Fruit fly (Drosophila melanogaster) whole organism, embryonic: ENCODE data around the gene CG9328.

Experiments
- Adf1 ChIP-seq: fragments of 200-800 bp; sonication (Bioruptor generic); IDR thresholded peaks from 2 replicates; pipeline ENCODE4 v1.3.6; 2022; ENCODE audit warnings: missing biosample characterization, missing genetic modification characterization
- CG10565 ChIP-seq: fragments of 200-800 bp; sonication (Bioruptor generic); optimal IDR thresholded peaks from 3 replicates; lab custom pipeline; 2016; ENCODE audit warnings: missing biosample characterization, mild to moderate bottlenecking, missing genetic modification characterization
- CG11085 ChIP-seq: fragments of 200-800 bp; sonication (Bioruptor generic); IDR thresholded peaks from 2 replicates; pipeline ENCODE4 v1.3.6; 2022; ENCODE audit warnings: missing biosample characterization, missing genetic modification characterization
- CG11093 ChIP-seq: fragments of 200-800 bp; sonication (Bioruptor generic); IDR thresholded peaks from 3 replicates; pipeline ENCODE4 v1.3.6; 2022; ENCODE audit warnings: missing biosample characterization, missing genetic modification characterization
- CG11398 ChIP-seq: fragments of 200-800 bp; sonication (Bioruptor generic); optimal IDR thresholded peaks from 2 replicates; lab custom pipeline; 2016; ENCODE audit warnings: missing biosample characterization, missing genetic modification characterization
- CG11504 ChIP-seq: fragments of 200-800 bp; sonication (Bioruptor generic); optimal IDR thresholded peaks from 3 replicates; lab custom pipeline; 2019; ENCODE audit warnings: missing biosample characterization, mild to moderate bottlenecking, missing genetic modification characterization, moderate library complexity
- CG12155 ChIP-seq: fragments of 200-800 bp; sonication (Bioruptor generic); optimal IDR thresholded peaks from 3 replicates; lab custom pipeline; 2016; ENCODE audit warnings: missing biosample characterization, missing genetic modification characterization
- CG13424 ChIP-seq: fragments of 200-800 bp; sonication (Bioruptor generic); optimal IDR thresholded peaks from 2 replicates; lab custom pipeline; 2019; ENCODE audit warnings: missing biosample characterization, mild to moderate bottlenecking, missing genetic modification characterization, moderate library complexity
- CG13894 ChIP-seq: fragments of 200-800 bp; sonication (Bioruptor generic); optimal IDR thresholded peaks from 3 replicates; lab custom pipeline; 2018; ENCODE audit warnings: missing biosample characterization, mild to moderate bottlenecking, missing genetic modification characterization, moderate library complexity
- CG14441 ChIP-seq: fragments of 200-800 bp; sonication (Bioruptor generic); IDR thresholded peaks from 2 replicates; pipeline ENCODE4 v1.3.6; 2022; ENCODE audit warnings: missing biosample characterization, missing genetic modification characterization
- CG15011 ChIP-seq: fragments of 200-800 bp; sonication (Bioruptor generic); optimal IDR thresholded peaks from 3 replicates; lab custom pipeline; 2018; ENCODE audit warnings: missing biosample characterization, mild to moderate bottlenecking, missing genetic modification characterization
- CG17912 ChIP-seq: fragments of 200-800 bp; sonication (Bioruptor generic); optimal IDR thresholded peaks from 2 replicates; lab custom pipeline; 2018; ENCODE audit warnings: missing biosample characterization, mild to moderate bottlenecking, missing genetic modification characterization
- CG18011 ChIP-seq: fragments of 200-800 bp; sonication (Bioruptor generic); optimal IDR thresholded peaks from 2 replicates; lab custom pipeline; 2017; ENCODE audit warnings: missing biosample characterization, missing genetic modification characterization, mild to moderate bottlenecking, moderate library complexity, missing genotype
- CG32772 ChIP-seq: fragments of 200-800 bp; sonication (Bioruptor generic); IDR thresholded peaks from 2 replicates; pipeline ENCODE4 v1.3.6; 2022; ENCODE audit warnings: missing biosample characterization, missing genetic modification characterization
- CG34224 ChIP-seq: fragments of 200-800 bp; sonication (Bioruptor generic); IDR thresholded peaks from 3 replicates; pipeline ENCODE4 v1.3.6; 2022; ENCODE audit warnings: missing biosample characterization, missing genetic modification characterization; ENCODE audit not compliant: partially characterized antibody
- CG3726 ChIP-seq: fragments of 200-800 bp; sonication (Bioruptor generic); IDR thresholded peaks from 3 replicates; pipeline ENCODE4, ENCODE4 v1.3.6; 2022; ENCODE audit warnings: missing biosample characterization, missing genetic modification characterization
- CG42726 ChIP-seq: fragments of 200-800 bp; sonication (Bioruptor generic); IDR thresholded peaks from 2 replicates; pipeline ENCODE4 v1.3.6; 2022; ENCODE audit warnings: missing biosample characterization, missing genetic modification characterization; ENCODE audit not compliant: partially characterized antibody
- CG4282 ChIP-seq: fragments of 200-800 bp; sonication (Bioruptor generic); optimal IDR thresholded peaks from 2 replicates; lab custom pipeline; 2016; ENCODE audit warnings: missing biosample characterization, missing genetic modification characterization
- CG5180 ChIP-seq: fragments of 200-800 bp; sonication (Bioruptor generic); optimal IDR thresholded peaks from 3 replicates; lab custom pipeline; 2017; ENCODE audit warnings: missing biosample characterization, missing genetic modification characterization, mild to moderate bottlenecking, moderate library complexity, missing genetic modification reagents
- CG7357 ChIP-seq: fragments of 200-800 bp; sonication (Bioruptor generic); IDR thresholded peaks from 3 replicates; pipeline ENCODE4 v1.3.6; 2022; ENCODE audit warnings: missing biosample characterization, missing genetic modification characterization
- CG7372 ChIP-seq: fragments of 200-800 bp; sonication (Bioruptor generic); IDR thresholded peaks from 2 replicates; pipeline ENCODE4 v1.3.6; 2022; ENCODE audit warnings: missing biosample characterization, missing genetic modification characterization
- CG8281 ChIP-seq: fragments of 200-800 bp; sonication (Bioruptor generic); optimal IDR thresholded peaks from 2 replicates; lab custom pipeline; 2018; ENCODE audit warnings: missing biosample characterization, mild to moderate bottlenecking, missing genetic modification characterization, moderate library complexity
- Chrac-16 ChIP-seq: fragments of 200-800 bp; sonication (Bioruptor generic); optimal IDR thresholded peaks from 3 replicates; lab custom pipeline; 2016; ENCODE audit warnings: missing biosample characterization, missing genetic modification characterization
- Dip3 ChIP-seq: fragments of 200-800 bp; sonication (Bioruptor generic); optimal IDR thresholded peaks from 3 replicates; lab custom pipeline; 2016; ENCODE audit warnings: missing biosample characterization, missing genetic modification characterization
- Gug ChIP-seq: fragments of 200-800 bp; sonication (Bioruptor generic); IDR thresholded peaks from 4 replicates; pipeline ENCODE4 v1.3.6; 2022; ENCODE audit warnings: missing biosample characterization, missing genetic modification characterization
- Hmx ChIP-seq: fragments of 200-800 bp; sonication (Bioruptor generic); optimal IDR thresholded peaks from 2 replicates; lab custom pipeline; 2016; ENCODE audit warnings: missing biosample characterization, missing genetic modification characterization
- Jarid2 ChIP-seq: fragments of 200-800 bp; sonication (Bioruptor generic); optimal IDR thresholded peaks from 3 replicates; lab custom pipeline; 2017; ENCODE audit warnings: mild to moderate bottlenecking, missing biosample characterization, missing genetic modification reagents, missing genetic modification characterization
- Lhr ChIP-seq: fragments of 200-800 bp; sonication (Bioruptor generic); optimal IDR thresholded peaks from 3 replicates; lab custom pipeline; 2017; ENCODE audit warnings: mild to moderate bottlenecking, missing biosample characterization, missing genetic modification reagents, missing genetic modification characterization
- NC2α ChIP-seq: fragments of 200-800 bp; sonication (Bioruptor generic); optimal IDR thresholded peaks from 2 replicates; lab custom pipeline; 2016; ENCODE audit warnings: missing biosample characterization, missing genetic modification characterization
- Oli ChIP-seq: fragments of 200-800 bp; sonication (Bioruptor generic); optimal IDR thresholded peaks from 2 replicates; lab custom pipeline; 2018; ENCODE audit warnings: missing biosample characterization, mild to moderate bottlenecking, missing genetic modification characterization, moderate library complexity
- Rx ChIP-seq: fragments of 200-800 bp; sonication (Bioruptor generic); IDR thresholded peaks from 2 replicates; pipeline ENCODE4 v1.3.6; 2022; ENCODE audit warnings: missing biosample characterization, missing genetic modification characterization
- Usf ChIP-seq: fragments of 200-800 bp; sonication (Bioruptor generic); optimal IDR thresholded peaks from 2 replicates; lab custom pipeline; 2017; ENCODE audit warnings: missing genotype, missing biosample characterization, missing genetic modification characterization
- Vsx1 ChIP-seq: fragments of 200-800 bp; sonication (Bioruptor generic); optimal IDR thresholded peaks from 2 replicates; lab custom pipeline; 2017; ENCODE audit warnings: missing biosample characterization, mild to moderate bottlenecking, missing genetic modification characterization, missing genetic modification reagents
- bcd ChIP-seq: fragments of 200-800 bp; sonication (Bioruptor generic); optimal IDR thresholded peaks from 2 replicates; lab custom pipeline; 2017; ENCODE audit warnings: missing biosample characterization, mild to moderate bottlenecking, missing genetic modification characterization
- bigmax ChIP-seq: fragments of 200-800 bp; sonication (Bioruptor generic); optimal IDR thresholded peaks from 2 replicates; lab custom pipeline; 2018; ENCODE audit warnings: missing biosample characterization, mild to moderate bottlenecking, missing genetic modification characterization
- crc ChIP-seq: fragments of 200-800 bp; sonication (Bioruptor generic); optimal IDR thresholded peaks from 2 replicates; lab custom pipeline; 2016; ENCODE audit warnings: missing biosample characterization, missing genetic modification characterization
- dmrt99B ChIP-seq: fragments of 200-800 bp; sonication (Bioruptor generic); optimal IDR thresholded peaks from 2 replicates; lab custom pipeline; 2018; ENCODE audit warnings: missing biosample characterization, mild to moderate bottlenecking, missing genetic modification characterization, moderate library complexity
- eve ChIP-seq, 2 experiments: fragments of >200 bp; optimal IDR thresholded peaks; 2 replicates each; lab custom pipeline; 2017; ENCODE audit warnings: missing biosample characterization in 2 of 2, missing genetic modification characterization in 2 of 2
- fd96Cb ChIP-seq: fragments of 200-800 bp; sonication (Bioruptor generic); optimal IDR thresholded peaks from 2 replicates; lab custom pipeline; 2018; ENCODE audit warnings: missing biosample characterization, mild to moderate bottlenecking, missing genetic modification characterization, moderate library complexity
- fu2 ChIP-seq: fragments of 200-800 bp; sonication (Bioruptor generic); optimal IDR thresholded peaks from 2 replicates; lab custom pipeline; 2016; ENCODE audit warnings: missing biosample characterization, missing genetic modification characterization
- gsb ChIP-seq: fragments of 200-800 bp; sonication (Bioruptor generic); IDR thresholded peaks from 2 replicates; pipeline ENCODE4 v1.3.6; 2022; ENCODE audit warnings: missing biosample characterization, missing genetic modification characterization
- hbn ChIP-seq: fragments of 200-800 bp; sonication (Bioruptor generic); IDR thresholded peaks from 2 replicates; pipeline ENCODE4 v1.3.6; 2022; ENCODE audit warnings: missing biosample characterization, missing genetic modification characterization; ENCODE audit not compliant: partially characterized antibody
- kay ChIP-seq: fragments of 200-800 bp; sonication (Bioruptor generic); optimal IDR thresholded peaks from 2 replicates; lab custom pipeline; 2016; ENCODE audit warnings: missing biosample characterization, missing genetic modification characterization
- onecut ChIP-seq: fragments of 200-800 bp; sonication (Bioruptor generic); IDR thresholded peaks from 2 replicates; pipeline ENCODE4 v1.3.6; 2022; ENCODE audit warnings: missing biosample characterization, missing genetic modification characterization
- p53 ChIP-seq: fragments of 200-800 bp; sonication (Bioruptor generic); optimal IDR thresholded peaks from 2 replicates; lab custom pipeline; 2016; ENCODE audit warnings: missing biosample characterization, missing genetic modification characterization
- pum ChIP-seq: fragments of 200-800 bp; sonication (Bioruptor generic); optimal IDR thresholded peaks from 2 replicates; lab custom pipeline; 2016; ENCODE audit warnings: missing biosample characterization, missing genetic modification characterization
- scrt ChIP-seq: fragments of 200-800 bp; sonication (Bioruptor generic); optimal IDR thresholded peaks from 2 replicates; lab custom pipeline; 2018; ENCODE audit warnings: missing biosample characterization, mild to moderate bottlenecking, missing genetic modification characterization, moderate library complexity
- sima ChIP-seq: fragments of 200-800 bp; sonication (Bioruptor generic); optimal IDR thresholded peaks from 2 replicates; lab custom pipeline; 2016; ENCODE audit warnings: missing biosample characterization, missing genetic modification characterization
- zfh2 ChIP-seq: fragments of 200-800 bp; sonication (Bioruptor generic); optimal IDR thresholded peaks from 2 replicates; lab custom pipeline; 2016; ENCODE audit warnings: missing biosample characterization, missing genetic modification characterization

CG9328 gene

DNA sequence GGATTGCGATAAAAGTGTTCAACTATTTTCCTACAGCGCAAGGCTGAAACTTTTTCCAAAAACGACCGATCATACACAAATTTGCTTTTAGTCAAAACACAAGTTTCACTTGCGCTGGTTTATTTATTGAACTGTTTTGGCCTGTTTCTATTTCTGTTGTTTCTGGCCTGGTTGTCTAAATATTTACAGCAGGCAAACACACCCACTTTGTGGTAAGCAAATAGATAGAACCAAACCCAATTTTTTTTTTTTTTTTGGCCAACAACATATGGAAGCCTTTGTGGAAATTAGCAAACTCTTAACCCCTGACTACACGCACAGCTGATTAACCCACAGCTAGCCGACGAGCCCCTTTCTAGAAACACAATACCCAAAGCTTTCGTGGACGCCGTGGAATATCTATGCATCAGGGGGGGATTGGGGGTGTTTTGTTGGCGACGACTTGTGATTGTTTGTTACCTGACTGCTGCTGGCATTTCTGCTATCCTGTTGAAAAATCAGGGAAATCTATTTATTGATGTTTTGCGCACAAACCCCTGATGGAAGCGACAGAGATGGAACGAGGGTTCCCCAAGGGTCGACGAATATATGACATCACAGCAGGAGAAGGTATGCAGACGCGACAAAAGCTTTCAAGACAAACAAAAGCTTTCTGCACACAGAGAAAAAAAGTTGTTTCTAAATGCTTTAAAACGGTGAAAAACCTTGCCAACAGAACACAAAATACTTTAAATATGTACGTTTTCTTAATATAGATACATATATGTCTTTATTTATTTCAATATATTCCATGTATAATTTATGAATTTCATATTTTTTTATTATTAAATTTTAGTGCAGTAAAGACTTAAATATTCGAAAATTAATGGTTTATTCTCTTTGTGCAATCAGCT is 10.3 kb downstream of the CG9328 start (continued):
- TF ChIP-seq crc (GFP tag; lab: Kevin White, UChicago) (peak; percentile 56), CG4282 (peak; percentile 12), Oli (tag; lab: Kevin White, UChicago) (peak; percentile 40), CG32772 (GFP tag; lab: Robert Waterston, UW) (peak; percentile 45; the same call in 1 of the 2 replicates), Jarid2 (GFP tag; lab: Kevin White, UChicago) (no peak), Hmx (GFP tag; lab: Kevin White, UChicago) (no peak), Chrac-16 (GFP tag; lab: Kevin White, UChicago) (no peak), CG10565 (GFP tag; lab: Kevin White, UChicago) (no peak), CG7357 (GFP tag; lab: Robert Waterston, UW) (no peak), p53 (GFP tag; lab: Kevin White, UChicago) (no peak), kay (GFP tag; lab: Kevin White, UChicago) (no peak), gsb (GFP tag; lab: Robert Waterston, UW) (peak; percentile 22; the same call in 1 of the 2 replicates), CG15011 (GFP tag; lab: Kevin White, UChicago) (peak; percentile 66), CG11093 (GFP tag; lab: Robert Waterston, UW) (no peak), Dip3 (GFP tag; lab: Kevin White, UChicago) (no peak), dmrt99B (peak; percentile 70), CG5180 (no peak), NC2α (GFP tag; lab: Kevin White, UChicago) (no peak), Gug (GFP tag; lab: Robert Waterston, UW) (no peak), CG11504 (tag; lab: Kevin White, UChicago) (peak; percentile 70), CG42726 (GFP tag; lab: Robert Waterston, UW) (no peak), fd96Cb (tag; lab: Kevin White, UChicago) (peak; percentile 14), CG12155 (GFP tag; lab: Kevin White, UChicago) (peak; percentile 18), Usf (GFP tag; lab: Kevin White, UChicago) (no peak), onecut (GFP tag; lab: Robert Waterston, UW) (peak; percentile 95), CG17912 (no peak), CG8281 (tag; lab: Kevin White, UChicago) (no peak), CG18011 (peak; percentile 52), CG13424 (tag; lab: Kevin White, UChicago) (peak; percentile 55), fu2 (no peak), CG34224 (no peak), bigmax (GFP tag; lab: Kevin White, UChicago) (no peak), CG3726 (0 out of 3 replicates have a peak, but pooled peaks have one; percentile 12), pum (GFP tag; lab: Kevin White, UChicago) (no peak), Adf1 (GFP tag; lab: Robert Waterston, UW) (peak; percentile 20; the same call in 1 of the 2 replicates), bcd (peak; percentile 20), CG13894 (tag; lab: Kevin White, UChicago) (peak; percentile 49), eve (GFP tag; optimal IDR thresholded peaks at IDR 0.05; lab: Kevin White, UChicago) (peak in 1 of 2 experiments; percentile 80), CG7372 (GFP tag; lab: Robert Waterston, UW) (no peak), sima (GFP tag; lab: Kevin White, UChicago) (no peak), zfh2 (GFP tag; lab: Kevin White, UChicago) (no peak), Vsx1 (peak; percentile 54), CG11085 (GFP tag; lab: Robert Waterston, UW) (0 out of 2 replicates have a peak, but pooled peaks have one; percentile 29), Rx (GFP tag; lab: Robert Waterston, UW) (no peak), CG14441 (no peak), hbn (GFP tag; lab: Robert Waterston, UW) (no peak), CG11398 (GFP tag; lab: Kevin White, UChicago) (peak; percentile 10), Lhr (no peak), scrt (GFP tag; lab: Kevin White, UChicago) (peak; percentile 59)
